Worm (Caenorhabditis elegans) whole organism, mixed stage, embryonic: ENCODE results near the gene paqr-3.

Experiments
- ceh-39 ChIP-seq: fragments of 150-350 bp; optimal IDR thresholded peaks from 2 replicates; lab custom pipeline; 2014; ENCODE audit warnings: missing biosample characterization, missing genetic modification characterization
- elt-1 ChIP-seq: sonication (generic microtip); optimal IDR thresholded peaks from 2 replicates; lab custom pipeline; 2017; ENCODE audit warnings: missing genetic modification characterization, mild to moderate bottlenecking, missing compliant biosample characterization, antibody characterized with exemption, moderate library complexity, borderline replicate concordance; ENCODE audit not compliant: insufficient read depth
- elt-3 ChIP-seq: fragments of 150-350 bp; optimal IDR thresholded peaks from 2 replicates; lab custom pipeline; 2014; ENCODE audit warnings: missing biosample characterization, missing genetic modification characterization
- flh-1 ChIP-seq: fragments of 200-800 bp; sonication (Bioruptor generic); optimal IDR thresholded peaks from 2 replicates; lab custom pipeline; 2018; ENCODE audit warnings: mild to moderate bottlenecking, missing genetic modification characterization, moderate library complexity, missing compliant biosample characterization
- nhr-12 ChIP-seq: fragments of 150-350 bp; optimal IDR thresholded peaks from 2 replicates; lab custom pipeline; 2014; ENCODE audit warnings: missing biosample characterization, missing genetic modification characterization
- snpc-4 ChIP-seq: fragments of 150-350 bp; optimal IDR thresholded peaks from 2 replicates; lab custom pipeline; 2014; ENCODE audit warnings: missing biosample characterization, missing genetic modification characterization
- sptf-1 ChIP-seq: sonication (generic microtip); optimal IDR thresholded peaks from 2 replicates; lab custom pipeline; 2017; ENCODE audit warnings: mild to moderate bottlenecking, missing genetic modification characterization, moderate library complexity, missing compliant biosample characterization
- unc-39 ChIP-seq: fragments of 150-350 bp; optimal IDR thresholded peaks from 2 replicates; lab custom pipeline; 2014; ENCODE audit warnings: missing biosample characterization, missing genetic modification characterization
- unc-62 ChIP-seq: fragments of 150-350 bp; optimal IDR thresholded peaks from 2 replicates; lab custom pipeline; 2014; ENCODE audit warnings: missing biosample characterization, missing genetic modification reagents, missing genetic modification characterization
- ztf-11 ChIP-seq: fragments of 150-350 bp; optimal IDR thresholded peaks from 2 replicates; lab custom pipeline; 2014; ENCODE audit warnings: missing biosample characterization, missing genetic modification characterization

DNA sequence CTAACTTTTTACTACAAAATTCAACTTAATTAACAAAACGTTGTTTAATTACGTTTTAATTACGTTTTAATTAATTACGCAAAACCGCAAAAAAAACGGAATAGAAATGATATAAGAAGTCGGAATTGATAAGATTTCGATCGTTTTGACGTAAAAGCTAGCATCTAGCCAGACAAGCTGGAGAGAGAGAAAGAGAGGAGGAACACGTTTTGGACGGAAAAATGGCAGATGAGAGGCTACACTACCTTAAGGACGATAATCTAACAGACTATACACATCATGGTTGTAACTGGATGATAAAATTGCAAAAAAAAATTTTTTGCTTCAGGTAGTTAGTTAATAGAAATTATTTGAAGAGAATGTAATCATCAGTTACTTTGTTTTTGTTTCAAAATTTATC, 711 bp upstream of the paqr-3 start:
- TF ChIP-seq unc-39 (tag; lab: Kevin White, UChicago) = no peak
- TF ChIP-seq sptf-1 = no peak
- TF ChIP-seq ztf-11 (tag; lab: Kevin White, UChicago) = no peak
- TF ChIP-seq unc-62 (GFP tag; lab: Kevin White, UChicago) = no peak
- no peak for TF ChIP-seq ceh-39 (tag; lab: Kevin White, UChicago)
- no peak for TF ChIP-seq nhr-12
- no peak for TF ChIP-seq flh-1
- no peak for TF ChIP-seq elt-3 (tag; lab: Kevin White, UChicago)
- TF ChIP-seq snpc-4 = no peak
- TF ChIP-seq elt-1 = no peak
